Fruit fly (Drosophila melanogaster) S2 (cell line): Measurements from ENCODE around the gene mthl2.

Source experiments
- CG8478 ChIP-seq: fragments of >200 bp; optimal IDR thresholded peaks from 2 replicates; lab custom pipeline; 2018
- CTCF ChIP-seq, 2 experiments: fragments of >200 bp; optimal IDR thresholded peaks; 2 replicates each; lab custom pipeline; 2018

DNA sequence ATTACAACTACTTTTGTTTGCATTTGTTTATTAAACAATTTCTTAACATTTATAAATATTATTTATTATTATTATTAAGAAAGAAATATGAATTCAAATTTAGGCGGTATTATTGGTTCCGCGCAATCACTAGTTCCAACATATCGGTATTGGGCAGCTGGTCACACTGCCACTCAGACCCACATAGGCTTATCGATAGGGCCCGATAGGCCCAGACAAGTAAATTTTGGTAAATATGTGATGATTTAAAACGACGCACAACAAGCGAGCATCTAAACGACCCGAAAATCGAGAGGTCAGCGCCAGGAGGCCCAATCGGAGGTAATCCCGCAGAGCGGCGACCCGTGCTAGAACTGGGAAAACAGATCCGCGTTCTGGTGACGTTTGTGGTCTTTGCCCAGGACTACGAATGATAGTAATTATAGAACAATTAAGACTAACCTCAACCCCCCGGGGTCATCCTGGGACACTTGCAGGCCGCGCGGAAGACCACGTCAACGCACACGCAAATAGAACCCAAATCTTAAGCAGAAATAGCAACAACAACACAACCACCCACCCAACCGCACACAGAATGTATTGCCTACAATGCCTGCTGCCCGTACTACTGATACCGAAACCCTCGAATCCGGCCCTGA lies 39.4 kb upstream of the mthl2 start, which contains the start of gene bc10:
- TF ChIP-seq CTCF (optimal IDR thresholded peaks at IDR 0.05; lab: Kevin White, UChicago) (no peak), CG8478 (lab: Kevin White, UChicago) (no peak)
